Worm (Caenorhabditis elegans): ENCODE results near the gene srg-39.
"Not testable (repeated sequence)": the region's sequence is repeated elsewhere in the genome, so short reads cannot be mapped to it uniquely, and the experiment has no call there.

srg-39 gene

ce11 chrV:11109647-11110046, 42.6 kb downstream of the srg-39 start, which contains the start of gene Y42A5A.5:
Gene Y42A5A.5, minus strand, starts transcription at chrV:11109747.
- TF ChIP-seq hnd-1 (tag; optimal IDR thresholded peaks at IDR 0.05); scrt-1 (GFP tag; IDR thresholded peaks at IDR 0.05); aly-1 (tag; optimal IDR thresholded peaks at IDR 0.05): not testable (repeated sequence)

ce11 chrV:11104408-11104807, 47.8 kb downstream of the srg-39 start:
- TF ChIP-seq sea-1 (GFP tag; conservative IDR thresholded peaks at IDR 0.05) = no peak

Data from whole organism, early embryonic.